Fruit fly (Drosophila melanogaster) whole organism, embryonic: Measurements from ENCODE around the gene snz.

Experiments
- Abd-B ChIP-seq: fragments of 200-800 bp; sonication (Bioruptor generic); optimal IDR thresholded peaks from 2 replicates; lab custom pipeline; 2018; ENCODE audit warnings: missing biosample characterization, mild to moderate bottlenecking, missing genetic modification characterization, moderate library complexity
- Adf1 ChIP-seq: fragments of 200-800 bp; sonication (Bioruptor generic); IDR thresholded peaks from 2 replicates; pipeline ENCODE4 v1.3.6; 2022; ENCODE audit warnings: missing biosample characterization, missing genetic modification characterization
- Atf-2 ChIP-seq: fragments of 200-800 bp; sonication (Bioruptor generic); optimal IDR thresholded peaks from 2 replicates; lab custom pipeline; 2016; ENCODE audit warnings: missing biosample characterization, missing genetic modification characterization
- CG11093 ChIP-seq: fragments of 200-800 bp; sonication (Bioruptor generic); IDR thresholded peaks from 3 replicates; pipeline ENCODE4 v1.3.6; 2022; ENCODE audit warnings: missing biosample characterization, missing genetic modification characterization
- CG11398 ChIP-seq: fragments of 200-800 bp; sonication (Bioruptor generic); optimal IDR thresholded peaks from 2 replicates; lab custom pipeline; 2016; ENCODE audit warnings: missing biosample characterization, missing genetic modification characterization
- CG12155 ChIP-seq: fragments of 200-800 bp; sonication (Bioruptor generic); optimal IDR thresholded peaks from 3 replicates; lab custom pipeline; 2016; ENCODE audit warnings: missing biosample characterization, missing genetic modification characterization
- CG12219 ChIP-seq: fragments of 200-800 bp; sonication (Bioruptor generic); optimal IDR thresholded peaks from 3 replicates; lab custom pipeline; 2018; ENCODE audit warnings: missing biosample characterization, mild to moderate bottlenecking, missing genetic modification characterization
- CG13775 ChIP-seq: fragments of 200-800 bp; sonication (Bioruptor generic); optimal IDR thresholded peaks from 3 replicates; lab custom pipeline; 2017; ENCODE audit warnings: missing biosample characterization, mild to moderate bottlenecking, missing genetic modification characterization
- CG15073 ChIP-seq: fragments of 200-800 bp; sonication (Bioruptor generic); optimal IDR thresholded peaks from 2 replicates; lab custom pipeline; 2016; ENCODE audit warnings: missing biosample characterization, missing genetic modification characterization
- CG15479 ChIP-seq: fragments of 200-800 bp; sonication (Bioruptor generic); optimal IDR thresholded peaks from 3 replicates; lab custom pipeline; 2019; ENCODE audit warnings: missing biosample characterization, mild to moderate bottlenecking, missing genetic modification characterization, moderate library complexity
- CG15514 ChIP-seq: fragments of 200-800 bp; sonication (Bioruptor generic); optimal IDR thresholded peaks from 3 replicates; lab custom pipeline; 2017; ENCODE audit warnings: missing biosample characterization, missing genetic modification characterization, mild to moderate bottlenecking, moderate library complexity, missing genetic modification reagents
- CG18262 ChIP-seq: fragments of 200-800 bp; optimal IDR thresholded peaks from 3 replicates; lab custom pipeline; 2019; ENCODE audit warnings: missing biosample characterization, mild to moderate bottlenecking, missing genetic modification characterization, moderate library complexity
- CG30020 ChIP-seq: fragments of 200-800 bp; optimal IDR thresholded peaks from 2 replicates; lab custom pipeline; 2019; ENCODE audit warnings: missing biosample characterization, mild to moderate bottlenecking, missing genetic modification characterization, moderate library complexity
- CG34376 ChIP-seq: fragments of 200-800 bp; sonication (Bioruptor generic); optimal IDR thresholded peaks from 2 replicates; lab custom pipeline; 2018; ENCODE audit warnings: missing biosample characterization, mild to moderate bottlenecking, missing genetic modification characterization
- CG3995 ChIP-seq: fragments of 200-800 bp; sonication (Bioruptor generic); optimal IDR thresholded peaks from 3 replicates; lab custom pipeline; 2016; ENCODE audit warnings: missing biosample characterization, missing genetic modification characterization
- CG4820 ChIP-seq: fragments of 200-800 bp; sonication (Bioruptor generic); optimal IDR thresholded peaks from 3 replicates; lab custom pipeline; 2016; ENCODE audit warnings: missing biosample characterization, missing genetic modification characterization
- CG7271 ChIP-seq: fragments of 200-800 bp; sonication (Bioruptor generic); optimal IDR thresholded peaks from 2 replicates; lab custom pipeline; 2018; ENCODE audit warnings: missing biosample characterization, mild to moderate bottlenecking, missing genetic modification characterization, moderate library complexity
- CG9817 ChIP-seq: fragments of 200-800 bp; sonication (Bioruptor generic); optimal IDR thresholded peaks from 2 replicates; lab custom pipeline; 2018; ENCODE audit warnings: missing biosample characterization, mild to moderate bottlenecking, missing genetic modification characterization, moderate library complexity
- Dip3 ChIP-seq: fragments of 200-800 bp; sonication (Bioruptor generic); optimal IDR thresholded peaks from 3 replicates; lab custom pipeline; 2016; ENCODE audit warnings: missing biosample characterization, missing genetic modification characterization
- Dll ChIP-seq: fragments of 200-800 bp; sonication (Bioruptor generic); IDR thresholded peaks from 4 replicates; pipeline ENCODE4 v1.3.6; 2022; ENCODE audit warnings: missing biosample characterization, missing genetic modification characterization; ENCODE audit not compliant: partially characterized antibody
- HLH4C ChIP-seq: fragments of 200-800 bp; sonication (Bioruptor generic); IDR thresholded peaks from 3 replicates; pipeline ENCODE4 v1.3.6; 2022; ENCODE audit warnings: missing biosample characterization, missing genetic modification characterization; ENCODE audit not compliant: partially characterized antibody
- HLHmδ ChIP-seq: fragments of 200-800 bp; sonication (Bioruptor generic); optimal IDR thresholded peaks from 2 replicates; lab custom pipeline; 2018; ENCODE audit warnings: missing biosample characterization, mild to moderate bottlenecking, missing genetic modification characterization, moderate library complexity
- Hmx ChIP-seq: fragments of 200-800 bp; sonication (Bioruptor generic); optimal IDR thresholded peaks from 2 replicates; lab custom pipeline; 2016; ENCODE audit warnings: missing biosample characterization, missing genetic modification characterization
- Med ChIP-seq: fragments of 200-800 bp; sonication (Bioruptor generic); peaks from one replicate; lab custom pipeline; 2016; ENCODE audit warnings: missing biosample characterization, missing genetic modification characterization, mild to moderate bottlenecking, inconsistent platforms, moderate library complexity
- NC2β ChIP-seq: fragments of 200-800 bp; sonication (Bioruptor generic); optimal IDR thresholded peaks from 2 replicates; lab custom pipeline; 2016; ENCODE audit warnings: missing biosample characterization, missing genetic modification characterization
- NFAT ChIP-seq: fragments of 200-800 bp; sonication (Bioruptor generic); IDR thresholded peaks from 2 replicates; pipeline ENCODE4 v1.3.6; 2022; ENCODE audit warnings: missing biosample characterization, missing genetic modification characterization
- Optix ChIP-seq: fragments of 200-800 bp; sonication (Bioruptor generic); IDR thresholded peaks from 3 replicates; pipeline ENCODE4 v1.3.6; 2022; ENCODE audit warnings: missing biosample characterization, missing genetic modification characterization
- Sin3A ChIP-seq: fragments of >200 bp; optimal IDR thresholded peaks from 2 replicates; lab custom pipeline; 2018
- Sry-δ ChIP-seq: fragments of 200-800 bp; sonication (Bioruptor generic); optimal IDR thresholded peaks from 2 replicates; lab custom pipeline; 2016; ENCODE audit warnings: missing biosample characterization, missing genetic modification characterization
- aop ChIP-seq: fragments of 200-800 bp; sonication (Bioruptor generic); IDR thresholded peaks from 2 replicates; pipeline ENCODE4 v1.3.6; 2022; ENCODE audit warnings: missing biosample characterization, missing genetic modification characterization
- ase ChIP-seq: fragments of 200-800 bp; sonication (Bioruptor generic); IDR thresholded peaks from 3 replicates; pipeline ENCODE4 v1.3.6; 2022; ENCODE audit warnings: missing biosample characterization, missing genetic modification characterization
- bsh ChIP-seq, 2 experiments: fragments of 200-800 bp; sonication (Bioruptor generic); optimal IDR thresholded peaks; 2 replicates each; lab custom pipeline; 2017 to 2018; ENCODE audit warnings: mild to moderate bottlenecking in 2 of 2, missing biosample characterization in 2 of 2, missing genetic modification characterization in 2 of 2, moderate library complexity in 1 of 2
- btn ChIP-seq: fragments of 200-800 bp; sonication (Bioruptor generic); optimal IDR thresholded peaks from 2 replicates; lab custom pipeline; 2016; ENCODE audit warnings: missing biosample characterization, missing genetic modification characterization
- caup ChIP-seq: fragments of 200-800 bp; sonication (Bioruptor generic); optimal IDR thresholded peaks from 3 replicates; lab custom pipeline; 2017; ENCODE audit warnings: missing biosample characterization, mild to moderate bottlenecking, missing genetic modification characterization, moderate library complexity; ENCODE audit not compliant: severe bottlenecking
- croc ChIP-seq: fragments of 200-800 bp; sonication (Bioruptor generic); conservative IDR thresholded peaks from 3 replicates; pipeline ENCODE4 v1.3.6; 2022; ENCODE audit warnings: missing biosample characterization, missing genetic modification characterization
- dm ChIP-seq: fragments of 200-800 bp; sonication (Bioruptor generic); optimal IDR thresholded peaks from 3 replicates; lab custom pipeline; 2016; ENCODE audit warnings: missing biosample characterization, missing genetic modification characterization
- dmrt11E ChIP-seq: fragments of 200-800 bp; sonication (Bioruptor generic); optimal IDR thresholded peaks from 3 replicates; lab custom pipeline; 2018; ENCODE audit warnings: missing biosample characterization, mild to moderate bottlenecking, missing genetic modification characterization, moderate library complexity
- gcm2 ChIP-seq: fragments of 200-800 bp; sonication (Bioruptor generic); optimal IDR thresholded peaks from 2 replicates; lab custom pipeline; 2016; ENCODE audit warnings: missing biosample characterization, missing genetic modification characterization
- her ChIP-seq: fragments of 200-800 bp; sonication (Bioruptor generic); optimal IDR thresholded peaks from 2 replicates; lab custom pipeline; 2016; ENCODE audit warnings: missing biosample characterization, missing genetic modification characterization
- klu ChIP-seq: fragments of 200-800 bp; sonication (Bioruptor generic); IDR thresholded peaks from 2 replicates; pipeline ENCODE4 v1.3.6; 2022; ENCODE audit warnings: missing biosample characterization, missing genetic modification characterization
- ranshi ChIP-seq: fragments of 200-800 bp; sonication (Bioruptor generic); IDR thresholded peaks from 2 replicates; pipeline ENCODE4 v1.3.6; 2022; ENCODE audit warnings: missing biosample characterization, missing genetic modification characterization
- rib ChIP-seq: fragments of 200-800 bp; sonication (Bioruptor generic); IDR thresholded peaks from 2 replicates; pipeline ENCODE4 v1.3.6; 2022; ENCODE audit warnings: missing biosample characterization, missing genetic modification characterization
- ro ChIP-seq: fragments of 200-800 bp; sonication (Bioruptor generic); IDR thresholded peaks from 2 replicates; pipeline ENCODE4 v1.3.6; 2022; ENCODE audit warnings: missing biosample characterization, missing genetic modification characterization
- sd ChIP-seq: fragments of 200-800 bp; sonication (Bioruptor generic); optimal IDR thresholded peaks from 3 replicates; lab custom pipeline; 2018; ENCODE audit warnings: missing biosample characterization, mild to moderate bottlenecking, missing genetic modification characterization, moderate library complexity
- sqz ChIP-seq: fragments of 200-800 bp; sonication (Bioruptor generic); optimal IDR thresholded peaks from 3 replicates; lab custom pipeline; 2018; ENCODE audit warnings: missing biosample characterization, mild to moderate bottlenecking, missing genetic modification characterization
- stwl ChIP-seq: fragments of 200-800 bp; sonication (Bioruptor generic); optimal IDR thresholded peaks from 3 replicates; lab custom pipeline; 2018; ENCODE audit warnings: missing biosample characterization, mild to moderate bottlenecking, missing genetic modification characterization, moderate library complexity
- trem ChIP-seq: fragments of 200-800 bp; optimal IDR thresholded peaks from 3 replicates; lab custom pipeline; 2019; ENCODE audit warnings: missing biosample characterization, mild to moderate bottlenecking, missing genetic modification characterization, moderate library complexity
- wor ChIP-seq: fragments of 200-800 bp; sonication (Bioruptor generic); IDR thresholded peaks from 2 replicates; pipeline ENCODE4 v1.3.6; 2022; ENCODE audit warnings: missing biosample characterization, missing genetic modification characterization
- zf30C ChIP-seq: fragments of 200-800 bp; sonication (Bioruptor generic); optimal IDR thresholded peaks from 3 replicates; lab custom pipeline; 2018; ENCODE audit warnings: missing biosample characterization, mild to moderate bottlenecking, missing genetic modification characterization

Gene snz

DNA sequence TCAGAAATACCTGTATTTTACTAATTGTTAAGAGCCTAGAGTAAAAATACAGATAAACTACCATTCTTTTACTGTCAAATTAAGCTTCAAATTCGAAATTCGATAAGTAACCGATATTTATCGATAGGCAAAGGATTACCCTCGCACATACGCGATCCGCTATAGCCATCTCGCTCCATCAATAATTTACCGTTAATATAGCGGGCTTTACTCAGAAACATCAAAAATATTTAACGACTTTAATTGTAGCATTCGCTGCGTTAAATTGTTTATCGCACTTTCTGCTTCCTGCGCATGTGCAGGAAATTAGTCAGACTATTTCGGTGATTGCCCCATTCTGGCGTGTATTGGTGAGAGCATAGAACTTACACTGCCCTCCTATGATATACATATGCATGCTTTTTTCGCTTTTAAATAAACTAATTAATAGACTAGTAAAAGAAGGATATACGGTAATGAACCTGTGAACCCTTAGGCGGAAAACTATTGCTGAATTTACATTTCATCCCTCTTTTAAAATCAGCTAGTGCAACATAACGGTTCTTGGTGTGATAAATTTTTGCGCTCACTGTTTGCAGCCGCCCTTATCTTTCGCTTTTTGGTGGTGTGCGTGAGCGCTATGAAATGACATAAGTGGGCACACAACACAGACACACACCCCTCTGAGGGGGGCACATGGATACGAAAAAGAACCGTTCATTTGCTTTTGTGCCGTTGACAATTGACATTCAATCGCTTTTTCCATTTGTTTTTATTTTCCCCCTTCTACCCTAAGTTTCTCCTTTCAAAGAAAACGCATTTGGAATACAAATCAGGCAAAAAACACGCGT, 3.4 kb upstream of the snz start, which contains the start of the genes dpr14 and spidey (continued):
- TF ChIP-seq Abd-B (peak; percentile 78), HLHmδ (GFP tag; lab: Kevin White, UChicago) (no peak), Sin3A (lab: Kevin White, UChicago) (no peak), rib (peak; percentile 75), CG15479 (GFP tag; lab: Kevin White, UChicago) (peak; percentile 9), CG30020 (tag; lab: Kevin White, UChicago) (peak; percentile 56), CG12219 (GFP tag; lab: Kevin White, UChicago) (peak; percentile 89), NFAT (GFP tag; lab: Robert Waterston, UW) (peak; percentile 83), gcm2 (GFP tag; lab: Kevin White, UChicago) (peak; percentile 81), CG13775 (GFP tag; lab: Kevin White, UChicago) (peak; percentile 86), wor (GFP tag; lab: Robert Waterston, UW) (peak; percentile 79), CG34376 (GFP tag; lab: Kevin White, UChicago) (peak; percentile 95), aop (GFP tag; lab: Robert Waterston, UW) (peak; percentile 56; the same call in 1 of the 2 replicates), ranshi (GFP tag; lab: Robert Waterston, UW) (peak; percentile 88), CG11398 (GFP tag; lab: Kevin White, UChicago) (peak; percentile 81), NC2β (peak; percentile 83), stwl (tag; lab: Kevin White, UChicago) (no peak), zf30C (GFP tag; lab: Kevin White, UChicago) (no peak), btn (peak; percentile 77), Adf1 (peak; percentile 83; the same call in 1 of the 2 replicates), CG15514 (GFP tag; lab: Kevin White, UChicago) (peak; percentile 84), CG9817 (tag; lab: Kevin White, UChicago) (peak; percentile 91), CG12155 (GFP tag; lab: Kevin White, UChicago) (peak; percentile 84), croc (GFP tag; lab: Robert Waterston, UW) (peak; percentile 75), Atf-2 (GFP tag; lab: Kevin White, UChicago) (peak; percentile 83), sqz (peak; percentile 81), dm (GFP tag; lab: Kevin White, UChicago) (peak; percentile 74), klu (GFP tag; lab: Robert Waterston, UW) (peak; percentile 77), Hmx (GFP tag; lab: Kevin White, UChicago) (peak; percentile 65), Optix (GFP tag; lab: Robert Waterston, UW) (peak; percentile 89), Sry-δ (peak; percentile 45), Dll (GFP tag; lab: Robert Waterston, UW) (peak; percentile 49; the same call in 3 of the 4 replicates), ro (GFP tag; lab: Robert Waterston, UW) (peak; percentile 42; the same call in 1 of the 2 replicates), CG15073 (GFP tag; lab: Kevin White, UChicago) (peak; percentile 59), CG7271 (tag; lab: Kevin White, UChicago) (no peak), CG3995 (GFP tag; lab: Kevin White, UChicago) (peak; percentile 55), bsh (GFP tag; optimal IDR thresholded peaks at IDR 0.05; lab: Kevin White, UChicago) (peak; percentile 44 to 92), CG4820 (GFP tag; lab: Kevin White, UChicago) (peak; percentile 81), CG11093 (GFP tag; lab: Robert Waterston, UW) (peak; percentile 89), caup (GFP tag; lab: Kevin White, UChicago) (peak; percentile 92), CG18262 (tag; lab: Kevin White, UChicago) (peak; percentile 90), trem (peak; percentile 81), sd (tag; lab: Kevin White, UChicago) (peak; percentile 80), dmrt11E (tag; lab: Kevin White, UChicago) (peak; percentile 73), Dip3 (GFP tag; lab: Kevin White, UChicago) (peak; percentile 88), Med (GFP tag; lab: Kevin White, UChicago) (peak; percentile 98), HLH4C (peak; percentile 62; the same call in 2 of the 3 replicates), ase (peak; percentile 86), her (GFP tag; lab: Kevin White, UChicago) (peak; percentile 85)
